Worm (Caenorhabditis elegans): Measurements from ENCODE around the gene elt-1.

ce11 chrIV:9592413-9592812, 22.4 kb upstream of the elt-1 start, which contains the start of gene pei-1:
- no peak for TF ChIP-seq lin-26 (GFP tag; IDR thresholded peaks at IDR 0.05)
- no peak for TF ChIP-seq ztf-26 (tag; optimal IDR thresholded peaks at IDR 0.05)
- TF ChIP-seq F52B5.7 (tag; optimal IDR thresholded peaks at IDR 0.05) = no peak
- TF ChIP-seq ztf-28 (GFP tag; IDR thresholded peaks at IDR 0.05) = no peak
- no peak for TF ChIP-seq tlf-1 (GFP tag; optimal IDR thresholded peaks at IDR 0.05)
- no peak for TF ChIP-seq unc-130 (GFP tag; optimal IDR thresholded peaks at IDR 0.05)
